Fruit fly (Drosophila melanogaster) whole organism, embryonic: Measurements from ENCODE around the gene eIF4A.

Source experiments
- BEAF-32 ChIP-seq: fragments of 200-800 bp; sonication (Bioruptor generic); optimal IDR thresholded peaks from 3 replicates; lab custom pipeline; 2017; ENCODE audit warnings: missing biosample characterization, missing genetic modification characterization, mild to moderate bottlenecking, moderate library complexity, missing genetic modification reagents
- Bgb ChIP-seq: fragments of 200-800 bp; sonication (Bioruptor generic); IDR thresholded peaks from 2 replicates; pipeline ENCODE4 v1.3.6; 2022; ENCODE audit warnings: missing biosample characterization, missing genetic modification characterization; ENCODE audit not compliant: partially characterized antibody
- CG10565 ChIP-seq: fragments of 200-800 bp; sonication (Bioruptor generic); optimal IDR thresholded peaks from 3 replicates; lab custom pipeline; 2016; ENCODE audit warnings: missing biosample characterization, mild to moderate bottlenecking, missing genetic modification characterization
- CG11398 ChIP-seq: fragments of 200-800 bp; sonication (Bioruptor generic); optimal IDR thresholded peaks from 2 replicates; lab custom pipeline; 2016; ENCODE audit warnings: missing biosample characterization, missing genetic modification characterization
- CG11723 ChIP-seq: fragments of 200-800 bp; sonication (Bioruptor generic); optimal IDR thresholded peaks from 2 replicates; lab custom pipeline; 2017; ENCODE audit warnings: missing biosample characterization, mild to moderate bottlenecking, missing genetic modification characterization
- CG13894 ChIP-seq: fragments of 200-800 bp; sonication (Bioruptor generic); optimal IDR thresholded peaks from 3 replicates; lab custom pipeline; 2018; ENCODE audit warnings: missing biosample characterization, mild to moderate bottlenecking, missing genetic modification characterization, moderate library complexity
- CG15073 ChIP-seq: fragments of 200-800 bp; sonication (Bioruptor generic); optimal IDR thresholded peaks from 2 replicates; lab custom pipeline; 2016; ENCODE audit warnings: missing biosample characterization, missing genetic modification characterization
- CG15514 ChIP-seq: fragments of 200-800 bp; sonication (Bioruptor generic); optimal IDR thresholded peaks from 3 replicates; lab custom pipeline; 2017; ENCODE audit warnings: missing biosample characterization, missing genetic modification characterization, mild to moderate bottlenecking, moderate library complexity, missing genetic modification reagents
- CG1603 ChIP-seq: fragments of 200-800 bp; sonication (Bioruptor generic); optimal IDR thresholded peaks from 2 replicates; lab custom pipeline; 2019; ENCODE audit warnings: missing biosample characterization, mild to moderate bottlenecking, missing genetic modification characterization, moderate library complexity
- CG17802 ChIP-seq: fragments of 200-800 bp; sonication (Bioruptor generic); optimal IDR thresholded peaks from 2 replicates; lab custom pipeline; 2018; ENCODE audit warnings: missing biosample characterization, mild to moderate bottlenecking, missing genetic modification characterization, moderate library complexity
- CG17829 ChIP-seq: fragments of 200-800 bp; optimal IDR thresholded peaks from 2 replicates; lab custom pipeline; 2019; ENCODE audit warnings: missing biosample characterization, mild to moderate bottlenecking, missing genetic modification characterization, moderate library complexity
- CG18619 ChIP-seq: fragments of 200-800 bp; sonication (Bioruptor generic); optimal IDR thresholded peaks from 3 replicates; lab custom pipeline; 2017; ENCODE audit warnings: missing biosample characterization, mild to moderate bottlenecking, missing genetic modification characterization
- CG2712 ChIP-seq: fragments of 200-800 bp; optimal IDR thresholded peaks from 3 replicates; lab custom pipeline; 2019; ENCODE audit warnings: missing biosample characterization, mild to moderate bottlenecking, missing genetic modification characterization, moderate library complexity
- CG30020 ChIP-seq: fragments of 200-800 bp; optimal IDR thresholded peaks from 2 replicates; lab custom pipeline; 2019; ENCODE audit warnings: missing biosample characterization, mild to moderate bottlenecking, missing genetic modification characterization, moderate library complexity
- CG3163 ChIP-seq: fragments of 200-800 bp; sonication (Bioruptor generic); optimal IDR thresholded peaks from 3 replicates; lab custom pipeline; 2016; ENCODE audit warnings: missing biosample characterization, missing genetic modification characterization
- CG33213 ChIP-seq: fragments of 200-800 bp; sonication (Bioruptor generic); optimal IDR thresholded peaks from 3 replicates; lab custom pipeline; 2016; ENCODE audit warnings: missing biosample characterization, missing genetic modification characterization
- CG4707 ChIP-seq: fragments of 200-800 bp; sonication (Bioruptor generic); optimal IDR thresholded peaks from 2 replicates; lab custom pipeline; 2018; ENCODE audit warnings: missing biosample characterization, mild to moderate bottlenecking, missing genetic modification characterization, moderate library complexity
- CG6654 ChIP-seq: fragments of 200-800 bp; sonication (Bioruptor generic); optimal IDR thresholded peaks from 2 replicates; lab custom pipeline; 2017; ENCODE audit warnings: missing biosample characterization, mild to moderate bottlenecking, missing genetic modification characterization
- CG7745 ChIP-seq: fragments of 200-800 bp; sonication (Bioruptor generic); optimal IDR thresholded peaks from 2 replicates; lab custom pipeline; 2018; ENCODE audit warnings: missing biosample characterization, mild to moderate bottlenecking, missing genetic modification characterization, moderate library complexity
- CG7987 ChIP-seq: fragments of 200-800 bp; sonication (Bioruptor generic); optimal IDR thresholded peaks from 2 replicates; lab custom pipeline; 2018; ENCODE audit warnings: missing biosample characterization, mild to moderate bottlenecking, missing genetic modification characterization, moderate library complexity
- CG9876 ChIP-seq: fragments of 200-800 bp; sonication (Bioruptor generic); optimal IDR thresholded peaks from 2 replicates; lab custom pipeline; 2016; ENCODE audit warnings: missing biosample characterization, missing genetic modification characterization
- D ChIP-seq, 2 experiments: fragments of 200-800 bp in 1 of 2; fragments of >200 bp in 1 of 2; sonication (Bioruptor generic) in 1 of 2; optimal IDR thresholded peaks; 2 replicates in 1 of 2; 3 replicates in 1 of 2; lab custom pipeline; 2017; ENCODE audit warnings: mild to moderate bottlenecking in 1 of 2, missing biosample characterization in 1 of 2, missing genetic modification characterization in 1 of 2, missing genetic modification reagents in 1 of 2
- Dad ChIP-seq: fragments of 200-800 bp; sonication (Bioruptor generic); optimal IDR thresholded peaks from 3 replicates; lab custom pipeline; 2016; ENCODE audit warnings: missing biosample characterization, missing genetic modification characterization
- Dek ChIP-seq: fragments of 200-800 bp; sonication (Bioruptor generic); optimal IDR thresholded peaks from 3 replicates; lab custom pipeline; 2019; ENCODE audit warnings: missing biosample characterization, mild to moderate bottlenecking, missing genetic modification characterization, moderate library complexity
- Dll ChIP-seq: fragments of 200-800 bp; sonication (Bioruptor generic); IDR thresholded peaks from 4 replicates; pipeline ENCODE4 v1.3.6; 2022; ENCODE audit warnings: missing biosample characterization, missing genetic modification characterization; ENCODE audit not compliant: partially characterized antibody
- Dref ChIP-seq: fragments of 200-800 bp; sonication (Bioruptor generic); IDR thresholded peaks from 2 replicates; pipeline ENCODE4 v1.3.6; 2022; ENCODE audit warnings: missing biosample characterization, missing genetic modification characterization
- Fer1 ChIP-seq: fragments of 200-800 bp; sonication (Bioruptor generic); optimal IDR thresholded peaks from 2 replicates; lab custom pipeline; 2017; ENCODE audit warnings: missing biosample characterization, mild to moderate bottlenecking, missing genetic modification characterization
- HmgZ ChIP-seq: fragments of 200-800 bp; sonication (Bioruptor generic); optimal IDR thresholded peaks from 2 replicates; lab custom pipeline; 2018; ENCODE audit warnings: missing biosample characterization, mild to moderate bottlenecking, missing genetic modification characterization
- Hr3 ChIP-seq: fragments of 200-800 bp; sonication (Bioruptor generic); optimal IDR thresholded peaks from 3 replicates; lab custom pipeline; 2016; ENCODE audit warnings: missing biosample characterization, missing genetic modification characterization
- Hsf ChIP-seq: fragments of 200-800 bp; sonication (Bioruptor generic); optimal IDR thresholded peaks from 3 replicates; lab custom pipeline; 2016; ENCODE audit warnings: missing biosample characterization, missing genetic modification characterization
- Med ChIP-seq: fragments of 200-800 bp; sonication (Bioruptor generic); peaks from one replicate; lab custom pipeline; 2016; ENCODE audit warnings: missing biosample characterization, missing genetic modification characterization, mild to moderate bottlenecking, inconsistent platforms, moderate library complexity
- Rfx ChIP-seq: fragments of 200-800 bp; sonication (Bioruptor generic); IDR thresholded peaks from 2 replicates; pipeline ENCODE4 v1.3.6; 2022; ENCODE audit warnings: missing biosample characterization, missing genetic modification characterization
- Scr ChIP-seq: fragments of 200-800 bp; sonication (Bioruptor generic); IDR thresholded peaks from 2 replicates; pipeline ENCODE4 v1.3.6; 2022; ENCODE audit warnings: missing biosample characterization, missing genetic modification characterization; ENCODE audit not compliant: partially characterized antibody
- Taf1 ChIP-seq: fragments of 200-800 bp; sonication (Bioruptor generic); IDR thresholded peaks from 2 replicates; pipeline ENCODE4 v1.3.6; 2022; ENCODE audit warnings: missing biosample characterization, missing genetic modification characterization
- chn ChIP-seq: fragments of 200-800 bp; sonication (Bioruptor generic); optimal IDR thresholded peaks from 2 replicates; lab custom pipeline; 2016; ENCODE audit warnings: missing biosample characterization, missing genetic modification characterization
- dan ChIP-seq: fragments of 200-800 bp; sonication (Bioruptor generic); IDR thresholded peaks from 2 replicates; pipeline ENCODE4 v1.3.6; 2022; ENCODE audit warnings: missing biosample characterization, missing genetic modification characterization
- ems ChIP-seq: fragments of 200-800 bp; sonication (Bioruptor generic); optimal IDR thresholded peaks from 3 replicates; lab custom pipeline; 2016; ENCODE audit warnings: missing biosample characterization, missing genetic modification characterization
- fd3F ChIP-seq: fragments of 200-800 bp; sonication (Bioruptor generic); optimal IDR thresholded peaks from 2 replicates; lab custom pipeline; 2018; ENCODE audit warnings: missing biosample characterization, mild to moderate bottlenecking, missing genetic modification characterization, moderate library complexity
- fu2 ChIP-seq: fragments of 200-800 bp; sonication (Bioruptor generic); optimal IDR thresholded peaks from 2 replicates; lab custom pipeline; 2016; ENCODE audit warnings: missing biosample characterization, missing genetic modification characterization
- jigr1 ChIP-seq: fragments of 200-800 bp; sonication (Bioruptor generic); IDR thresholded peaks from 3 replicates; pipeline ENCODE4 v1.3.6; 2022; ENCODE audit warnings: missing biosample characterization, missing genetic modification characterization
- lilli ChIP-seq: fragments of 200-800 bp; sonication (Bioruptor generic); optimal IDR thresholded peaks from 3 replicates; lab custom pipeline; 2016; ENCODE audit warnings: missing biosample characterization, missing genetic modification characterization
- pan ChIP-seq, 4 experiments: fragments of >200 bp in 3 of 4; fragments of 200-800 bp in 1 of 4; sonication (Bioruptor generic) in 1 of 4; optimal IDR thresholded peaks in 3 of 4; IDR thresholded peaks in 1 of 4; 2 replicates each; pipeline versions ENCODE4 v1.3.6 to Lab custom; 2017 to 2022; ENCODE audit warnings: missing biosample characterization in 2 of 4, missing genetic modification characterization in 2 of 4, mixed read lengths in 1 of 4
- seq ChIP-seq: fragments of 200-800 bp; sonication (Bioruptor generic); IDR thresholded peaks from 2 replicates; pipeline ENCODE4 v1.3.6; 2022; ENCODE audit warnings: missing biosample characterization, missing genetic modification characterization
- slbo ChIP-seq: fragments of 200-800 bp; sonication (Bioruptor generic); IDR thresholded peaks from 2 replicates; pipeline ENCODE4 v1.3.6; 2022; ENCODE audit warnings: missing biosample characterization, missing genetic modification characterization
- stwl ChIP-seq: fragments of 200-800 bp; sonication (Bioruptor generic); optimal IDR thresholded peaks from 3 replicates; lab custom pipeline; 2018; ENCODE audit warnings: missing biosample characterization, mild to moderate bottlenecking, missing genetic modification characterization, moderate library complexity
- tna ChIP-seq: fragments of 200-800 bp; sonication (Bioruptor generic); IDR thresholded peaks from 2 replicates; pipeline ENCODE4 v1.3.6; 2022; ENCODE audit warnings: missing biosample characterization, missing genetic modification characterization; ENCODE audit not compliant: partially characterized antibody
- trem ChIP-seq: fragments of 200-800 bp; optimal IDR thresholded peaks from 3 replicates; lab custom pipeline; 2019; ENCODE audit warnings: missing biosample characterization, mild to moderate bottlenecking, missing genetic modification characterization, moderate library complexity
- vfl ChIP-seq: fragments of 200-800 bp; sonication (Bioruptor generic); optimal IDR thresholded peaks from 2 replicates; lab custom pipeline; 2016; ENCODE audit warnings: missing biosample characterization, missing genetic modification characterization
- zfh2 ChIP-seq: fragments of 200-800 bp; sonication (Bioruptor generic); optimal IDR thresholded peaks from 2 replicates; lab custom pipeline; 2016; ENCODE audit warnings: missing biosample characterization, missing genetic modification characterization

Gene eIF4A

DNA sequence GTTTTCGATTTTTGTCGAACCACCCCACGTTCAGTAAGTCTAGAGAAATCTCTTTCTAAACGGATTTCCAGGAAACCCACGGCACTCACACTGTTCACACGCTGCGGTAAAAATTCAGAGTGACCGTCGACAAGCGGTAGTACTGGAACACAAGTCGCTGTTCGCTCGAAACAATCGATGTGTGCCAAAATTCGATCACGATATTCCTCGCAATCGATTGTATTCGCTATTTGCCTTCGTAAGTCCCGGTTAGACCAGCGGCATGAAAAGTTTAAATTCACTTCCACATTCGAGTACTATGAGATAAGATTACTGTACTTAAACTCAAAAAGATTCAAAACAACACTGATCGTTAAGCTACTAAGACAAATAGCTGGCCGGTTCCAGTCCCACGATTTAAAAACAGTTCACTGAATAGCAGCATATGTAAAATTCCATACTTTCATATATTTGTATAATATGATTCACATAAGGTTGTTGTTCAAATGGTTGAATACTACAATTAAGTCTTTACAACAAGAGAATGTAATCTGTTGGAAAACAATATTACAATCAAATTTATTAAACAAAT, 617 bp upstream of the eIF4A start, which contains the start of gene chic (continued):
- TF ChIP-seq Hr3 (GFP tag; lab: Kevin White, UChicago): peak; percentile 6
- TF ChIP-seq CG6654 (GFP tag; lab: Kevin White, UChicago): no peak
- no peak for TF ChIP-seq ems (GFP tag; lab: Kevin White, UChicago)
- TF ChIP-seq D (optimal IDR thresholded peaks at IDR 0.05; lab: Kevin White, UChicago): no peak
- TF ChIP-seq D (GFP tag; optimal IDR thresholded peaks at IDR 0.05; lab: Kevin White, UChicago): no peak
- no peak for TF ChIP-seq dan (GFP tag; lab: Robert Waterston, UW)
- no peak for TF ChIP-seq chn (GFP tag; lab: Kevin White, UChicago)
- no peak for TF ChIP-seq CG2712
- no peak for TF ChIP-seq tna (GFP tag; lab: Robert Waterston, UW)
- peak; percentile 57 for TF ChIP-seq stwl (tag; lab: Kevin White, UChicago)
- peak; percentile 41 for TF ChIP-seq trem (tag; lab: Kevin White, UChicago)
- peak; percentile 48 for TF ChIP-seq CG33213 (GFP tag; lab: Kevin White, UChicago)
- no peak for TF ChIP-seq jigr1 (GFP tag; lab: Robert Waterston, UW)
- TF ChIP-seq CG15073 (GFP tag; lab: Kevin White, UChicago): no peak
- peak; percentile 21 for TF ChIP-seq CG17829 (tag; lab: Kevin White, UChicago)
- TF ChIP-seq Scr: no peak
- TF ChIP-seq CG1603 (tag; lab: Kevin White, UChicago): peak; percentile 73
- TF ChIP-seq Bgb (GFP tag; lab: Robert Waterston, UW): no peak
- TF ChIP-seq Dek (tag; lab: Kevin White, UChicago): no peak
- TF ChIP-seq CG15514 (GFP tag; lab: Kevin White, UChicago): peak; percentile 63
- TF ChIP-seq CG30020 (tag; lab: Kevin White, UChicago): peak; percentile 79
- peak; percentile 0 for TF ChIP-seq fu2 (GFP tag; lab: Kevin White, UChicago)
- TF ChIP-seq BEAF-32 (GFP tag; lab: Kevin White, UChicago): peak; percentile 22
- TF ChIP-seq Dll (GFP tag; lab: Robert Waterston, UW): no peak
- no peak for TF ChIP-seq CG10565
- peak; percentile 13 for TF ChIP-seq Dad (GFP tag; lab: Kevin White, UChicago)
- TF ChIP-seq Rfx (GFP tag; lab: Robert Waterston, UW): no peak
- peak; percentile 1 for TF ChIP-seq CG4707 (GFP tag; lab: Kevin White, UChicago)
- TF ChIP-seq Fer1 (GFP tag; lab: Kevin White, UChicago): peak; percentile 22
- no peak for TF ChIP-seq fd3F (GFP tag; lab: Kevin White, UChicago)
- TF ChIP-seq CG18619 (GFP tag; lab: Kevin White, UChicago): no peak
- TF ChIP-seq CG7745 (tag; lab: Kevin White, UChicago): peak; percentile 85
- no peak for TF ChIP-seq CG9876 (GFP tag; lab: Kevin White, UChicago)
- TF ChIP-seq CG11398 (GFP tag; lab: Kevin White, UChicago): peak; percentile 7
- no peak for TF ChIP-seq Taf1 (GFP tag; lab: Robert Waterston, UW)
- TF ChIP-seq pan (optimal IDR thresholded peaks at IDR 0.05; lab: Kevin White, UChicago): no peak
- TF ChIP-seq pan (GFP tag; optimal IDR thresholded peaks at IDR 0.05 in 1 of 2, IDR thresholded peaks at IDR 0.05 in 1 of 2): no peak
- TF ChIP-seq Hsf (GFP tag; lab: Kevin White, UChicago): peak; percentile 10
- no peak for TF ChIP-seq Dref
- TF ChIP-seq CG11723 (GFP tag; lab: Kevin White, UChicago): no peak
- TF ChIP-seq CG7987 (GFP tag; lab: Kevin White, UChicago): no peak
- TF ChIP-seq lilli: peak; percentile 17
- TF ChIP-seq CG13894: peak; percentile 55
- peak; percentile 48 for TF ChIP-seq HmgZ (tag; lab: Kevin White, UChicago)
- no peak for TF ChIP-seq slbo
- TF ChIP-seq vfl (GFP tag; lab: Kevin White, UChicago): peak; percentile 8
- TF ChIP-seq Med: peak; percentile 79
- peak; percentile 22 for TF ChIP-seq CG3163 (GFP tag; lab: Kevin White, UChicago)
- TF ChIP-seq zfh2: peak; percentile 36
- no peak for TF ChIP-seq seq
- peak; percentile 100 for TF ChIP-seq CG17802 (tag; lab: Kevin White, UChicago)
